Fruit fly (Drosophila melanogaster): ENCODE data around the gene CG9168.

CG9168 gene

dm6 chr3L:1447803-1448517 is 37.1 kb downstream of the CG9168 start:
- TF ChIP-seq OdsH (GFP tag; optimal IDR thresholded peaks at IDR 0.05) = no peak
- TF ChIP-seq foxo (GFP tag; optimal IDR thresholded peaks at IDR 0.05) = no peak
- no peak for TF ChIP-seq brk (GFP tag; optimal IDR thresholded peaks at IDR 0.05)
- no peak for TF ChIP-seq Rel (GFP tag; optimal IDR thresholded peaks at IDR 0.05)
- no peak for TF ChIP-seq Rel (tag; optimal IDR thresholded peaks at IDR 0.05)
- TF ChIP-seq pan (optimal IDR thresholded peaks at IDR 0.05) = no peak
- no peak for TF ChIP-seq Dfd (GFP tag; optimal IDR thresholded peaks at IDR 0.05)

dm6 chr3L:1450940-1451339 is 40.1 kb downstream of the CG9168 start:
- TF ChIP-seq Sp1 (GFP tag; optimal IDR thresholded peaks at IDR 0.05) = no peak
- TF ChIP-seq ey (GFP tag; optimal IDR thresholded peaks at IDR 0.05) = peak; percentile 7
- TF ChIP-seq woc (GFP tag; optimal IDR thresholded peaks at IDR 0.05) = peak; percentile 10
- no peak for TF ChIP-seq tai (GFP tag; optimal IDR thresholded peaks at IDR 0.05)
- TF ChIP-seq rgr (GFP tag; optimal IDR thresholded peaks at IDR 0.05) = peak; percentile 25
- no peak for TF ChIP-seq Dif (GFP tag; optimal IDR thresholded peaks at IDR 0.05; ENCODE audit: partially characterized antibody)
- TF ChIP-seq br (GFP tag; optimal IDR thresholded peaks at IDR 0.05) = peak; percentile 3
- peak; percentile 6 for TF ChIP-seq h (GFP tag; optimal IDR thresholded peaks at IDR 0.05)
- TF ChIP-seq fru (GFP tag; optimal IDR thresholded peaks at IDR 0.05) = peak; percentile 11
- TF ChIP-seq foxo (GFP tag; optimal IDR thresholded peaks at IDR 0.05) = peak in 1 of 2 experiments; percentile 11

dm6 chr3L:1457281-1457680 is 46.4 kb downstream of the CG9168 start:
- TF ChIP-seq dmrt93B (GFP tag; optimal IDR thresholded peaks at IDR 0.05) (peak; percentile 11), ey (GFP tag; optimal IDR thresholded peaks at IDR 0.05) (peak; percentile 60), Hr78 (GFP tag; optimal IDR thresholded peaks at IDR 0.05) (no peak), woc (GFP tag; optimal IDR thresholded peaks at IDR 0.05) (peak; percentile 79), Hnf4 (GFP tag; optimal IDR thresholded peaks at IDR 0.05) (peak; percentile 15), psq (GFP tag; optimal IDR thresholded peaks at IDR 0.05) (peak; percentile 42), Abd-B (GFP tag; optimal IDR thresholded peaks at IDR 0.05) (no peak), brk (GFP tag; optimal IDR thresholded peaks at IDR 0.05) (no peak), HLH106 (tag; optimal IDR thresholded peaks at IDR 0.05) (peak; percentile 40), CrebA (GFP tag; optimal IDR thresholded peaks at IDR 0.05; ENCODE audit: borderline replicate concordance) (no peak), OdsH (GFP tag; optimal IDR thresholded peaks at IDR 0.05) (peak; percentile 39), rgr (GFP tag; optimal IDR thresholded peaks at IDR 0.05) (peak; percentile 43), foxo (GFP tag; optimal IDR thresholded peaks at IDR 0.05) (peak in 1 of 2 experiments; percentile 73), br (GFP tag; optimal IDR thresholded peaks at IDR 0.05) (peak; percentile 28), Sp1 (GFP tag; optimal IDR thresholded peaks at IDR 0.05) (peak; percentile 47), fru (GFP tag; optimal IDR thresholded peaks at IDR 0.05) (peak; percentile 70), h (GFP tag; optimal IDR thresholded peaks at IDR 0.05) (peak; percentile 61)

dm6 chr3L:1457998-1458728 is 47.3 kb downstream of the CG9168 start:
- TF ChIP-seq tai (GFP tag; optimal IDR thresholded peaks at IDR 0.05) (no peak), Abd-B (GFP tag; optimal IDR thresholded peaks at IDR 0.05) (no peak), Myc (optimal IDR thresholded peaks at IDR 0.05) (no peak), pan (optimal IDR thresholded peaks at IDR 0.05) (no peak), brk (GFP tag; optimal IDR thresholded peaks at IDR 0.05) (no peak), CG9705 (GFP tag; optimal IDR thresholded peaks at IDR 0.05) (peak; percentile 10), dmrt93B (GFP tag; optimal IDR thresholded peaks at IDR 0.05) (peak; percentile 46), h (GFP tag; optimal IDR thresholded peaks at IDR 0.05) (peak; percentile 66), Mio (GFP tag; optimal IDR thresholded peaks at IDR 0.05) (no peak), fru (GFP tag; optimal IDR thresholded peaks at IDR 0.05) (peak; percentile 85), CrebA (GFP tag; optimal IDR thresholded peaks at IDR 0.05; ENCODE audit: borderline replicate concordance) (no peak), Hnf4 (GFP tag; optimal IDR thresholded peaks at IDR 0.05) (no peak), Vsx2 (GFP tag; optimal IDR thresholded peaks at IDR 0.05; ENCODE audit: partially characterized antibody) (peak; percentile 19), sv (GFP tag; optimal IDR thresholded peaks at IDR 0.05) (no peak), jim (GFP tag; optimal IDR thresholded peaks at IDR 0.05) (no peak), N (GFP tag; optimal IDR thresholded peaks at IDR 0.05) (no peak), br (GFP tag; optimal IDR thresholded peaks at IDR 0.05) (peak; percentile 47), OdsH (GFP tag; optimal IDR thresholded peaks at IDR 0.05) (peak; percentile 41), Dfd (GFP tag; optimal IDR thresholded peaks at IDR 0.05) (no peak), Hr83 (GFP tag; optimal IDR thresholded peaks at IDR 0.05; ENCODE audit: poor library complexity, severe bottlenecking) (no peak), sage (GFP tag; optimal IDR thresholded peaks at IDR 0.05) (no peak), psq (GFP tag; optimal IDR thresholded peaks at IDR 0.05) (peak; percentile 38), Jra (GFP tag; optimal IDR thresholded peaks at IDR 0.05) (no peak), GATAd (GFP tag; optimal IDR thresholded peaks at IDR 0.05) (no peak), foxo (GFP tag; optimal IDR thresholded peaks at IDR 0.05) (peak in 1 of 2 experiments; percentile 79), HLH106 (tag; optimal IDR thresholded peaks at IDR 0.05) (peak; percentile 64), rgr (GFP tag; optimal IDR thresholded peaks at IDR 0.05) (peak; percentile 35), woc (GFP tag; optimal IDR thresholded peaks at IDR 0.05) (peak; percentile 26), Dif (GFP tag; optimal IDR thresholded peaks at IDR 0.05; ENCODE audit: partially characterized antibody) (no peak), usp (GFP tag; optimal IDR thresholded peaks at IDR 0.05) (no peak), dl (GFP tag; optimal IDR thresholded peaks at IDR 0.05; ENCODE audit: insufficient read depth in 1 of 2, partially characterized antibody in 2 of 2) (no peak), ey (GFP tag; optimal IDR thresholded peaks at IDR 0.05) (peak; percentile 54), Sp1 (GFP tag; optimal IDR thresholded peaks at IDR 0.05) (peak; percentile 42), Rel (GFP tag; optimal IDR thresholded peaks at IDR 0.05) (no peak), Rel (tag; optimal IDR thresholded peaks at IDR 0.05) (no peak)
